Fruit fly (Drosophila melanogaster): ENCODE data around the gene Agpat2.

DNA sequence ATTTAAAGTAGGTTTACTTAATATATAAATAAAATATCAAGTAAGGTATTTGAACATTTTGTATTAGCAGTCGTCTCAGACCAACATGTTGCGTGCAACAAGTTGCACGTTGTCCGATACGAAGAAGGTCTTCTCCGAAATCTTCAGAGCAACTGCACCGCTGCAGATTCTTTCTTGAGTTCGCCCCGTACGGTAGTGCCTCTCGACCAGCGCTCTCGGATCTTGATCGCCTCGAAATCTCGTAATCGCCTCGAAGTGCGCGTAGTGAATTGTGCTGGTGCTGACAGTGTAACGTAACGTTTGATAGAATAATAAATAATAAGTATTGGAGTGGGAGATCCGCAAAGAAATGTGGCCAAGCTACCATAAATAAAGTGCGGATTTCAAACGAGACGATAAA lies 2.8 kb upstream of the Agpat2 start, which contains the start of gene dachs:
- no peak for TF ChIP-seq Sin3A (optimal IDR thresholded peaks at IDR 0.05)
- TF ChIP-seq psq (optimal IDR thresholded peaks at IDR 0.05) = no peak
- TF ChIP-seq ttk (optimal IDR thresholded peaks at IDR 0.05) = no peak
- no peak for TF ChIP-seq h (optimal IDR thresholded peaks at IDR 0.05)
- TF ChIP-seq Myc (optimal IDR thresholded peaks at IDR 0.05) = no peak

Data from Kc167 (cell line).